Fruit fly (Drosophila melanogaster) whole organism, embryonic: ENCODE data around the gene CG31638.

Experiments used
- CG11398 ChIP-seq: fragments of 200-800 bp; sonication (Bioruptor generic); optimal IDR thresholded peaks from 2 replicates; lab custom pipeline; 2016; ENCODE audit warnings: missing biosample characterization, missing genetic modification characterization
- CG12391 ChIP-seq: fragments of 200-800 bp; sonication (Bioruptor generic); optimal IDR thresholded peaks from 3 replicates; lab custom pipeline; 2018; ENCODE audit warnings: missing biosample characterization, mild to moderate bottlenecking, missing genetic modification characterization, moderate library complexity
- CG13296 ChIP-seq: fragments of 200-800 bp; sonication (Bioruptor generic); optimal IDR thresholded peaks from 3 replicates; lab custom pipeline; 2018; ENCODE audit warnings: missing biosample characterization, mild to moderate bottlenecking, missing genetic modification characterization
- CG14965 ChIP-seq: fragments of 200-800 bp; sonication (Bioruptor generic); optimal IDR thresholded peaks from 2 replicates; lab custom pipeline; 2016; ENCODE audit warnings: missing biosample characterization, missing genetic modification characterization, borderline replicate concordance
- CG17328 ChIP-seq: fragments of 200-800 bp; sonication (Bioruptor generic); IDR thresholded peaks from 2 replicates; pipeline ENCODE4 v1.3.6; 2022; ENCODE audit warnings: missing biosample characterization, missing genetic modification characterization
- CG2202 ChIP-seq: fragments of 200-800 bp; sonication (Bioruptor generic); optimal IDR thresholded peaks from 2 replicates; lab custom pipeline; 2018; ENCODE audit warnings: missing biosample characterization, mild to moderate bottlenecking, missing genetic modification characterization
- CG30020 ChIP-seq: fragments of 200-800 bp; optimal IDR thresholded peaks from 2 replicates; lab custom pipeline; 2019; ENCODE audit warnings: missing biosample characterization, mild to moderate bottlenecking, missing genetic modification characterization, moderate library complexity
- CG30431 ChIP-seq: fragments of 200-800 bp; sonication (Bioruptor generic); optimal IDR thresholded peaks from 2 replicates; lab custom pipeline; 2017; ENCODE audit warnings: missing biosample characterization, missing genetic modification characterization
- CG31224 ChIP-seq: fragments of 200-800 bp; sonication (Bioruptor generic); IDR thresholded peaks from 2 replicates; pipeline ENCODE4 v1.3.6; 2022; ENCODE audit warnings: missing biosample characterization, missing genetic modification characterization
- CG31365 ChIP-seq: fragments of 200-800 bp; sonication (Bioruptor generic); optimal IDR thresholded peaks from 2 replicates; lab custom pipeline; 2018; ENCODE audit warnings: missing biosample characterization, mild to moderate bottlenecking, missing genetic modification characterization
- CG3163 ChIP-seq: fragments of 200-800 bp; sonication (Bioruptor generic); optimal IDR thresholded peaks from 3 replicates; lab custom pipeline; 2016; ENCODE audit warnings: missing biosample characterization, missing genetic modification characterization
- CG33213 ChIP-seq: fragments of 200-800 bp; sonication (Bioruptor generic); optimal IDR thresholded peaks from 3 replicates; lab custom pipeline; 2016; ENCODE audit warnings: missing biosample characterization, missing genetic modification characterization
- CG7928 ChIP-seq: fragments of 200-800 bp; sonication (Bioruptor generic); optimal IDR thresholded peaks from 2 replicates; lab custom pipeline; 2017; ENCODE audit warnings: missing biosample characterization, mild to moderate bottlenecking, missing genetic modification characterization
- CG7987 ChIP-seq: fragments of 200-800 bp; sonication (Bioruptor generic); optimal IDR thresholded peaks from 2 replicates; lab custom pipeline; 2018; ENCODE audit warnings: missing biosample characterization, mild to moderate bottlenecking, missing genetic modification characterization, moderate library complexity
- CG8359 ChIP-seq: fragments of 200-800 bp; sonication (Bioruptor generic); optimal IDR thresholded peaks from 2 replicates; lab custom pipeline; 2017; ENCODE audit warnings: missing biosample characterization, mild to moderate bottlenecking, missing genetic modification characterization, borderline replicate concordance
- CG9215 ChIP-seq: fragments of 200-800 bp; sonication (Bioruptor generic); IDR thresholded peaks from 2 replicates; pipeline ENCODE4 v1.3.6; 2022; ENCODE audit warnings: missing biosample characterization, missing genetic modification characterization
- CG9609 ChIP-seq: fragments of 200-800 bp; sonication (Bioruptor generic); optimal IDR thresholded peaks from 3 replicates; lab custom pipeline; 2016; ENCODE audit warnings: missing biosample characterization, missing genetic modification characterization
- CG9727 ChIP-seq: fragments of 200-800 bp; sonication (Bioruptor generic); optimal IDR thresholded peaks from 3 replicates; lab custom pipeline; 2017; ENCODE audit warnings: missing biosample characterization, mild to moderate bottlenecking, missing genetic modification characterization
- Dek ChIP-seq: fragments of 200-800 bp; sonication (Bioruptor generic); optimal IDR thresholded peaks from 3 replicates; lab custom pipeline; 2019; ENCODE audit warnings: missing biosample characterization, mild to moderate bottlenecking, missing genetic modification characterization, moderate library complexity
- Ets97D ChIP-seq: fragments of 200-800 bp; sonication (Bioruptor generic); optimal IDR thresholded peaks from 3 replicates; lab custom pipeline; 2016; ENCODE audit warnings: missing biosample characterization, missing genetic modification characterization
- Fer3 ChIP-seq: fragments of 200-800 bp; sonication (Bioruptor generic); optimal IDR thresholded peaks from 2 replicates; lab custom pipeline; 2018; ENCODE audit warnings: missing biosample characterization, mild to moderate bottlenecking, missing genetic modification characterization, moderate library complexity
- Hey ChIP-seq: fragments of 200-800 bp; sonication (Bioruptor generic); optimal IDR thresholded peaks from 3 replicates; lab custom pipeline; 2018; ENCODE audit warnings: missing biosample characterization, mild to moderate bottlenecking, missing genetic modification characterization
- Hmx ChIP-seq: fragments of 200-800 bp; sonication (Bioruptor generic); optimal IDR thresholded peaks from 2 replicates; lab custom pipeline; 2016; ENCODE audit warnings: missing biosample characterization, missing genetic modification characterization
- Hr51 ChIP-seq, 2 experiments: fragments of 200-800 bp; sonication (Bioruptor generic); optimal IDR thresholded peaks; 2 replicates in 1 of 2; 3 replicates in 1 of 2; lab custom pipeline; 2016 to 2018; ENCODE audit warnings: missing biosample characterization in 2 of 2, missing genetic modification characterization in 2 of 2, mild to moderate bottlenecking in 1 of 2, moderate library complexity in 1 of 2
- Kr ChIP-seq: fragments of 200-800 bp; sonication (Bioruptor generic); optimal IDR thresholded peaks from 2 replicates; lab custom pipeline; 2017; ENCODE audit warnings: missing biosample characterization, mild to moderate bottlenecking, missing genetic modification characterization
- Ravus ChIP-seq: fragments of 200-800 bp; sonication (Bioruptor generic); IDR thresholded peaks from 2 replicates; pipeline ENCODE4 v1.3.6; 2022; ENCODE audit warnings: missing biosample characterization, missing genetic modification characterization
- Scr ChIP-seq: fragments of 200-800 bp; sonication (Bioruptor generic); IDR thresholded peaks from 2 replicates; pipeline ENCODE4 v1.3.6; 2022; ENCODE audit warnings: missing biosample characterization, missing genetic modification characterization; ENCODE audit not compliant: partially characterized antibody
- TFAM ChIP-seq: fragments of 200-800 bp; sonication (Bioruptor generic); optimal IDR thresholded peaks from 2 replicates; lab custom pipeline; 2017; ENCODE audit warnings: missing biosample characterization, missing genetic modification characterization, inconsistent platforms
- Tbp ChIP-seq: fragments of >200 bp; optimal IDR thresholded peaks from 2 replicates; lab custom pipeline; 2018; ENCODE audit warnings: missing biosample characterization, missing genetic modification characterization
- Trl ChIP-seq, 3 experiments: fragments of >200 bp in 2 of 3; fragments of 200-800 bp in 1 of 3; sonication (Bioruptor generic) in 1 of 3; optimal IDR thresholded peaks; 2 replicates in 1 of 3; 3 replicates in 2 of 3; lab custom pipeline; 2016 to 2017; ENCODE audit warnings: missing biosample characterization in 1 of 3, missing genetic modification characterization in 1 of 3
- az2 ChIP-seq: fragments of 200-800 bp; sonication (Bioruptor generic); optimal IDR thresholded peaks from 3 replicates; lab custom pipeline; 2016; ENCODE audit warnings: missing biosample characterization, missing genetic modification characterization
- bsh ChIP-seq, 2 experiments: fragments of 200-800 bp; sonication (Bioruptor generic); optimal IDR thresholded peaks; 2 replicates each; lab custom pipeline; 2017 to 2018; ENCODE audit warnings: mild to moderate bottlenecking in 2 of 2, missing biosample characterization in 2 of 2, missing genetic modification characterization in 2 of 2, moderate library complexity in 1 of 2
- cas ChIP-seq: fragments of 200-800 bp; sonication (Bioruptor generic); IDR thresholded peaks from 2 replicates; pipeline ENCODE4 v1.3.6; 2022; ENCODE audit warnings: missing biosample characterization, missing genetic modification characterization
- chinmo ChIP-seq: fragments of 200-800 bp; sonication (Bioruptor generic); IDR thresholded peaks from 4 replicates; pipeline ENCODE4 v1.3.6; 2022; ENCODE audit warnings: missing biosample characterization, missing genetic modification characterization; ENCODE audit not compliant: partially characterized antibody
- croc ChIP-seq: fragments of 200-800 bp; sonication (Bioruptor generic); conservative IDR thresholded peaks from 3 replicates; pipeline ENCODE4 v1.3.6; 2022; ENCODE audit warnings: missing biosample characterization, missing genetic modification characterization
- crp ChIP-seq, 2 experiments: fragments of 200-800 bp; sonication (Bioruptor generic); optimal IDR thresholded peaks; 2 replicates in 1 of 2; 3 replicates in 1 of 2; lab custom pipeline; 2017; ENCODE audit warnings: missing biosample characterization in 2 of 2, missing genetic modification characterization in 2 of 2, mild to moderate bottlenecking in 1 of 2, moderate library complexity in 1 of 2
- cwo ChIP-seq: fragments of 200-800 bp; sonication (Bioruptor generic); optimal IDR thresholded peaks from 3 replicates; lab custom pipeline; 2017; ENCODE audit warnings: missing biosample characterization, missing genetic modification characterization, mild to moderate bottlenecking, moderate library complexity, missing genetic modification reagents
- fru ChIP-seq: fragments of >200 bp; optimal IDR thresholded peaks from 2 replicates; lab custom pipeline; 2017
- gcm ChIP-seq: fragments of 200-800 bp; sonication (Bioruptor generic); optimal IDR thresholded peaks from 2 replicates; lab custom pipeline; 2019; ENCODE audit warnings: missing biosample characterization, mild to moderate bottlenecking, missing genetic modification characterization, moderate library complexity
- grn ChIP-seq: fragments of 200-800 bp; sonication (Bioruptor generic); optimal IDR thresholded peaks from 3 replicates; lab custom pipeline; 2017; ENCODE audit warnings: missing biosample characterization, missing genetic modification characterization
- inv ChIP-seq: fragments of 200-800 bp; sonication (Bioruptor generic); IDR thresholded peaks from 2 replicates; pipeline ENCODE4 v1.3.6; 2022; ENCODE audit warnings: missing biosample characterization, missing genetic modification characterization; ENCODE audit not compliant: partially characterized antibody
- lab ChIP-seq: fragments of 200-800 bp; sonication (Bioruptor generic); optimal IDR thresholded peaks from 3 replicates; lab custom pipeline; 2017; ENCODE audit warnings: missing biosample characterization, missing genetic modification characterization, mild to moderate bottlenecking, moderate library complexity, missing genetic modification reagents
- pb ChIP-seq: fragments of 200-800 bp; sonication (Bioruptor generic); optimal IDR thresholded peaks from 3 replicates; lab custom pipeline; 2016; ENCODE audit warnings: missing biosample characterization, missing genetic modification characterization
- run ChIP-seq: fragments of 200-800 bp; sonication (Bioruptor generic); optimal IDR thresholded peaks from 3 replicates; lab custom pipeline; 2018; ENCODE audit warnings: missing biosample characterization, mild to moderate bottlenecking, missing genetic modification characterization
- salm ChIP-seq: fragments of 200-800 bp; sonication (Bioruptor generic); optimal IDR thresholded peaks from 2 replicates; lab custom pipeline; 2018; ENCODE audit warnings: missing biosample characterization, mild to moderate bottlenecking, missing genetic modification characterization
- sna ChIP-seq: fragments of 200-800 bp; sonication (Bioruptor generic); IDR thresholded peaks from 2 replicates; pipeline ENCODE4 v1.3.6; 2022; ENCODE audit warnings: missing biosample characterization, missing genetic modification characterization; ENCODE audit not compliant: partially characterized antibody
- ssp ChIP-seq: fragments of 200-800 bp; sonication (Bioruptor generic); IDR thresholded peaks from 2 replicates; pipeline ENCODE4 v1.3.6; 2022; ENCODE audit warnings: missing biosample characterization, missing genetic modification characterization
- tll ChIP-seq, 2 experiments: fragments of 200-800 bp in 1 of 2; fragments of >200 bp in 1 of 2; sonication (Bioruptor generic) in 1 of 2; optimal IDR thresholded peaks; 2 replicates each; lab custom pipeline; 2017 to 2019; ENCODE audit warnings: missing biosample characterization in 2 of 2, missing genetic modification characterization in 2 of 2, mild to moderate bottlenecking in 1 of 2, moderate library complexity in 1 of 2
- zen ChIP-seq: fragments of 200-800 bp; sonication (Bioruptor generic); optimal IDR thresholded peaks from 3 replicates; lab custom pipeline; 2018; ENCODE audit warnings: missing biosample characterization, mild to moderate bottlenecking, missing genetic modification characterization, moderate library complexity

The CG31638 gene

DNA sequence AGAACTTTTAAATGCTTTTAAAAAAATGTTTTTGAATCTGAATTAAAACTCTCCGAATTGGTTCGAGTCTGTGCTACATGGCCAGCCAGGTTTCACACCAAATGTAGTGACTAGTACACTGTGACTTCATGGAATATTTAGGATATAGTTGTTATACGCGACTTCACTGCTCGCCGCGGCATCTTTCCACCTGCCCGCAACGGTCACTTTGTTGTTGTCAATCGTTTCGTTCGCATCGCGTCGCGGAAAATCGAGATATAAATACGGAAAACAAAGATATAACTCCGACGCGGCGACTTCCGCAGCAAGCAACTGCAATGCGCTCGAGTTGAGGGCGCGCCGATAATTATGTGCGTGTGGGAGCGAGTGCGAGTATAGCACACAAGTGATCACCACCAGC is 7.6 kb downstream of the CG31638 start, which contains the start of gene CG31637 (continued):
- peak; percentile 81 for TF ChIP-seq Ets97D
- TF ChIP-seq CG17328 (GFP tag; lab: Robert Waterston, UW) = no peak
- TF ChIP-seq Trl (optimal IDR thresholded peaks at IDR 0.05; lab: Kevin White, UChicago) = no peak
- TF ChIP-seq Trl (GFP tag; optimal IDR thresholded peaks at IDR 0.05; lab: Kevin White, UChicago) = peak; percentile 21
- peak; percentile 15; the same call in 1 of the 2 replicates for TF ChIP-seq Scr (GFP tag; lab: Robert Waterston, UW)
- peak in 1 of 2 experiments; percentile 45 for TF ChIP-seq tll (GFP tag; optimal IDR thresholded peaks at IDR 0.05; lab: Kevin White, UChicago)
- no peak for TF ChIP-seq zen (tag; lab: Kevin White, UChicago)
- peak; percentile 57 for TF ChIP-seq grn (GFP tag; lab: Kevin White, UChicago)
- TF ChIP-seq Hey (tag; lab: Kevin White, UChicago) = no peak
- peak; percentile 39; the same call in 1 of the 2 replicates for TF ChIP-seq cas (GFP tag; lab: Robert Waterston, UW)
- no peak for TF ChIP-seq gcm (GFP tag; lab: Kevin White, UChicago)
- peak; percentile 14 for TF ChIP-seq CG13296 (GFP tag; lab: Kevin White, UChicago)
- TF ChIP-seq salm (tag; lab: Kevin White, UChicago) = peak; percentile 34
- no peak for TF ChIP-seq CG9215
- no peak for TF ChIP-seq cwo (GFP tag; lab: Kevin White, UChicago)
- TF ChIP-seq CG7987 (GFP tag; lab: Kevin White, UChicago) = peak; percentile 12
- TF ChIP-seq pb (GFP tag; lab: Kevin White, UChicago) = no peak
- no peak for TF ChIP-seq Hmx (GFP tag; lab: Kevin White, UChicago)
- TF ChIP-seq CG8359 (GFP tag; lab: Kevin White, UChicago) = no peak
- TF ChIP-seq CG12391 (tag; lab: Kevin White, UChicago) = peak; percentile 12
- TF ChIP-seq inv = no peak; the same call in 1 of the 2 replicates
- peak; percentile 40 for TF ChIP-seq Dek
- no peak for TF ChIP-seq CG31365
- no peak for TF ChIP-seq Hr51 (GFP tag; optimal IDR thresholded peaks at IDR 0.05; lab: Kevin White, UChicago)
- TF ChIP-seq CG9609 (GFP tag; lab: Kevin White, UChicago) = peak; percentile 27
- 0 out of 4 replicates have a peak, but pooled peaks have one; percentile 55 for TF ChIP-seq chinmo (GFP tag; lab: Robert Waterston, UW)
- no peak for TF ChIP-seq run (tag; lab: Kevin White, UChicago)
- TF ChIP-seq CG30020 = peak; percentile 11
- no peak for TF ChIP-seq az2 (GFP tag; lab: Kevin White, UChicago)
- no peak for TF ChIP-seq CG30431 (GFP tag; lab: Kevin White, UChicago)
- TF ChIP-seq crp (GFP tag; optimal IDR thresholded peaks at IDR 0.05; lab: Kevin White, UChicago) = no peak
- peak; percentile 6 for TF ChIP-seq CG3163 (GFP tag; lab: Kevin White, UChicago)
- peak; percentile 14 for TF ChIP-seq fru (lab: Kevin White, UChicago)
- TF ChIP-seq CG11398 = no peak
- no peak for TF ChIP-seq CG31224 (GFP tag; lab: Robert Waterston, UW)
- TF ChIP-seq Ravus (GFP tag; lab: Robert Waterston, UW) = no peak
- peak; percentile 14 to 21 for TF ChIP-seq bsh (GFP tag; optimal IDR thresholded peaks at IDR 0.05; lab: Kevin White, UChicago)
- TF ChIP-seq croc (GFP tag; lab: Robert Waterston, UW) = no peak
- TF ChIP-seq lab (GFP tag; lab: Kevin White, UChicago) = peak; percentile 49
- TF ChIP-seq sna (GFP tag; lab: Robert Waterston, UW) = no peak
- peak; percentile 71 for TF ChIP-seq CG33213 (GFP tag; lab: Kevin White, UChicago)
- no peak for TF ChIP-seq ssp
- TF ChIP-seq CG7928 (GFP tag; lab: Kevin White, UChicago) = peak; percentile 20
- no peak for TF ChIP-seq Fer3 (tag; lab: Kevin White, UChicago)
- no peak for TF ChIP-seq TFAM (GFP tag; lab: Kevin White, UChicago)
- TF ChIP-seq Tbp = no peak
- TF ChIP-seq Kr (GFP tag; lab: Kevin White, UChicago) = no peak
- no peak for TF ChIP-seq CG14965 (GFP tag; lab: Kevin White, UChicago)
- no peak for TF ChIP-seq CG9727 (GFP tag; lab: Kevin White, UChicago)
- no peak for TF ChIP-seq CG2202 (tag; lab: Kevin White, UChicago)
